Fruit fly (Drosophila melanogaster): ENCODE results near the gene Diedel.

The Diedel gene

dm6 chr3R:29458689-29459136 is 34.9 kb upstream of the Diedel start (continued):
- peak; percentile 34 for TF ChIP-seq twi (tag; optimal IDR thresholded peaks at IDR 0.05)
- peak; percentile 53 for TF ChIP-seq CG11504 (tag; optimal IDR thresholded peaks at IDR 0.05)
- TF ChIP-seq trh (GFP tag; optimal IDR thresholded peaks at IDR 0.05) = peak; percentile 37
- TF ChIP-seq repo (GFP tag; optimal IDR thresholded peaks at IDR 0.05) = peak; percentile 27
- peak; percentile 24 for TF ChIP-seq Lhr (GFP tag; optimal IDR thresholded peaks at IDR 0.05)
- TF ChIP-seq Oli (tag; optimal IDR thresholded peaks at IDR 0.05) = peak; percentile 61
- peak; percentile 53 for TF ChIP-seq oc (tag; optimal IDR thresholded peaks at IDR 0.05)
- no peak for TF ChIP-seq CG15073 (GFP tag; optimal IDR thresholded peaks at IDR 0.05)
- TF ChIP-seq nau (GFP tag; optimal IDR thresholded peaks at IDR 0.05) = peak; percentile 49
- TF ChIP-seq kay (GFP tag; optimal IDR thresholded peaks at IDR 0.05) = peak; percentile 48
- TF ChIP-seq mirr (GFP tag; optimal IDR thresholded peaks at IDR 0.05) = no peak
- peak; percentile 32 for TF ChIP-seq CG15011 (GFP tag; optimal IDR thresholded peaks at IDR 0.05)
- no peak for TF ChIP-seq h (optimal IDR thresholded peaks at IDR 0.05)
- peak; percentile 26 for TF ChIP-seq CG12071 (GFP tag; optimal IDR thresholded peaks at IDR 0.05)
- peak; percentile 27 for TF ChIP-seq run (tag; optimal IDR thresholded peaks at IDR 0.05)
- no peak for TF ChIP-seq CG6854 (GFP tag; optimal IDR thresholded peaks at IDR 0.05)
- peak; percentile 61 for TF ChIP-seq CG7839 (tag; optimal IDR thresholded peaks at IDR 0.05)
- TF ChIP-seq Deaf1 (tag; optimal IDR thresholded peaks at IDR 0.05) = no peak
- peak; percentile 7 for TF ChIP-seq CG15514 (GFP tag; optimal IDR thresholded peaks at IDR 0.05)
- TF ChIP-seq CG14710 (tag; optimal IDR thresholded peaks at IDR 0.05) = peak; percentile 66
- peak; percentile 30 for TF ChIP-seq CG12744 (GFP tag; optimal IDR thresholded peaks at IDR 0.05)
- TF ChIP-seq CG3726 (GFP tag; IDR thresholded peaks at IDR 0.05) = no peak
- TF ChIP-seq CG6689 (GFP tag; IDR thresholded peaks at IDR 0.05) = peak; percentile 22
- peak; percentile 45 for TF ChIP-seq lilli (GFP tag; optimal IDR thresholded peaks at IDR 0.05)
- no peak for TF ChIP-seq inv (GFP tag; IDR thresholded peaks at IDR 0.05; ENCODE audit: partially characterized antibody)
- no peak for TF ChIP-seq CG9876 (GFP tag; optimal IDR thresholded peaks at IDR 0.05)
- peak; percentile 48; the same call in 1 of the 2 replicates for TF ChIP-seq CG32767 (GFP tag; IDR thresholded peaks at IDR 0.05)
- TF ChIP-seq Dbx (GFP tag; IDR thresholded peaks at IDR 0.05) = no peak
- TF ChIP-seq CG3163 (GFP tag; optimal IDR thresholded peaks at IDR 0.05) = peak; percentile 1
- no peak for TF ChIP-seq CG3281 (GFP tag; optimal IDR thresholded peaks at IDR 0.05)
- TF ChIP-seq CG33557 (GFP tag; optimal IDR thresholded peaks at IDR 0.05) = peak; percentile 49
- TF ChIP-seq Aef1 (GFP tag; IDR thresholded peaks at IDR 0.05) = no peak
- peak; percentile 27 for TF ChIP-seq CG10462 (GFP tag; optimal IDR thresholded peaks at IDR 0.05)
- peak; percentile 43 for TF ChIP-seq CG4707 (GFP tag; optimal IDR thresholded peaks at IDR 0.05)
- no peak for TF ChIP-seq nerfin-2 (GFP tag; IDR thresholded peaks at IDR 0.05; ENCODE audit: partially characterized antibody)
- TF ChIP-seq CG11723 (GFP tag; optimal IDR thresholded peaks at IDR 0.05) = peak; percentile 17
- TF ChIP-seq zfh1 (GFP tag; IDR thresholded peaks at IDR 0.05) = peak; percentile 49; the same call in 1 of the 3 replicates
- no peak for TF ChIP-seq MTF-1 (GFP tag; optimal IDR thresholded peaks at IDR 0.05; ENCODE audit: borderline replicate concordance)
- TF ChIP-seq lola (GFP tag; optimal IDR thresholded peaks at IDR 0.05) = peak in 1 of 3 experiments; percentile 71
- no peak for TF ChIP-seq en (GFP tag; optimal IDR thresholded peaks at IDR 0.05)
- TF ChIP-seq ara (GFP tag; IDR thresholded peaks at IDR 0.05) = no peak
- TF ChIP-seq CG30020 (tag; optimal IDR thresholded peaks at IDR 0.05) = no peak
- TF ChIP-seq Spps (tag; optimal IDR thresholded peaks at IDR 0.05) = peak; percentile 6
- TF ChIP-seq Six4 (GFP tag; optimal IDR thresholded peaks at IDR 0.05) = peak; percentile 0
- no peak for TF ChIP-seq Gsc (GFP tag; IDR thresholded peaks at IDR 0.05)
- no peak for TF ChIP-seq CG18011 (GFP tag; optimal IDR thresholded peaks at IDR 0.05)
- no peak for TF ChIP-seq CG11247 (GFP tag; IDR thresholded peaks at IDR 0.05)
- no peak for TF ChIP-seq CG4328 (GFP tag; optimal IDR thresholded peaks at IDR 0.05)
- no peak for TF ChIP-seq Dll (GFP tag; IDR thresholded peaks at IDR 0.05; ENCODE audit: partially characterized antibody)
- peak; percentile 67 for TF ChIP-seq CG4424 (GFP tag; optimal IDR thresholded peaks at IDR 0.05)
